Worm (Caenorhabditis elegans) whole organism, midembryonic: ENCODE measurements around the gene R12B2.6.

ENCODE experiments used
- T22C8.4 ChIP-seq: fragments of 200-800 bp; sonication (Bioruptor generic); IDR thresholded peaks from 2 replicates; pipeline ENCODE4 v1.3.6; 2022; ENCODE audit warnings: missing genetic modification characterization, missing compliant biosample characterization
- cog-1 ChIP-seq: sonication (generic microtip); optimal IDR thresholded peaks from 2 replicates; lab custom pipeline; 2016; ENCODE audit warnings: missing genetic modification characterization, missing compliant biosample characterization
- flt-1 ChIP-seq: fragments of 200-800 bp; sonication (Bioruptor generic); IDR thresholded peaks from 2 replicates; pipeline ENCODE4 v1.3.6; 2022; ENCODE audit warnings: missing genetic modification characterization, missing compliant biosample characterization
- klf-2 ChIP-seq: fragments of 200-800 bp; sonication (Bioruptor generic); conservative IDR thresholded peaks from 2 replicates; pipeline ENCODE4 v1.3.6; 2022; ENCODE audit warnings: missing genetic modification reagents, missing genetic modification characterization, missing compliant biosample characterization
- med-1 ChIP-seq: sonication (generic microtip); optimal IDR thresholded peaks from 2 replicates; lab custom pipeline; 2017; ENCODE audit warnings: missing genetic modification characterization, mild to moderate bottlenecking, missing compliant biosample characterization, antibody characterized with exemption, missing genetic modification reagents; ENCODE audit not compliant: insufficient read depth
- ref-1 ChIP-seq: fragments of 200-800 bp; sonication (Bioruptor generic); conservative IDR thresholded peaks from 2 replicates; pipeline ENCODE4 v1.3.6; 2022; ENCODE audit warnings: missing genetic modification reagents, missing genetic modification characterization, missing compliant biosample characterization
- ztf-23 ChIP-seq: fragments of 200-800 bp; sonication (Bioruptor generic); IDR thresholded peaks from 2 replicates; pipeline ENCODE4 v1.3.6; 2022; ENCODE audit warnings: missing genetic modification reagents, missing genetic modification characterization, missing compliant biosample characterization

DNA sequence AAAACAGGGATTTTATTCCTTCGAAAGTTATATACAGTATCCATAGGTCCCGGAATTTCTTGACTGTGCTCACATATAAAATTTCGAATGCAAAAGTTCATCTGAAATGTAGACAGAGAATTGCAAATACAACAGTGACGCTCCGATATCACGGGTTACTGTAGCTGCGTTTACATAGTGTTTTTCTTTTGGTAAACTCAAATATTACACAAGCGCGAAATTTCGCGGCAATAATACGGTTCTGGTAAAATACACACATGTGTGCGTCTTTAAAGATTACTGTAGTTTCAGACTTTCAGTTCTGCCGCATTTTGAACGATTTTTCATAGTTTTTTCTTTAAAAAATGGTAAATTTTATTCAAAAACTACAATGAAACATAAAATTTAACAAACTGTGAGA, 43.4 kb downstream of the R12B2.6 start, which contains the start of gene rev-3:
- no peak for TF ChIP-seq klf-2 (GFP tag; lab: Robert Waterston, UW)
- TF ChIP-seq T22C8.4 (GFP tag; lab: Robert Waterston, UW): no peak
- TF ChIP-seq ztf-23 (GFP tag; lab: Robert Waterston, UW): no peak
- TF ChIP-seq flt-1 (GFP tag; lab: Robert Waterston, UW): no peak
- no peak for TF ChIP-seq med-1
- no peak for TF ChIP-seq ref-1 (GFP tag; lab: Robert Waterston, UW)
- no peak for TF ChIP-seq cog-1 (tag; lab: Kevin White, UChicago)
